Worm (Caenorhabditis elegans) whole organism, young adult: ENCODE measurements around the gene ppt-1.

Experiments used
- F55B11.4 ChIP-seq: sonication (generic microtip); optimal IDR thresholded peaks from 2 replicates; lab custom pipeline; 2016; ENCODE audit warnings: missing compliant biosample characterization, missing genetic modification characterization, borderline replicate concordance; ENCODE audit not compliant: insufficient read depth
- F57A8.1 ChIP-seq: fragments of 200-800 bp; sonication (Bioruptor generic); optimal IDR thresholded peaks from 2 replicates; lab custom pipeline; 2018; ENCODE audit warnings: mild to moderate bottlenecking, missing genetic modification characterization, moderate library complexity, missing compliant biosample characterization
- Y53F4B.3 ChIP-seq: fragments of 200-800 bp; sonication (Bioruptor generic); IDR thresholded peaks from 2 replicates; pipeline ENCODE4 v1.3.6; 2022; ENCODE audit warnings: missing genetic modification reagents, missing genetic modification characterization, missing compliant biosample characterization
- him-1 ChIP-seq: sonication (generic microtip); optimal IDR thresholded peaks from 2 replicates; lab custom pipeline; 2016; ENCODE audit warnings: missing genotype, missing genetic modification reagents, missing genetic modification characterization, missing compliant biosample characterization
- lir-1 ChIP-seq: fragments of 200-800 bp; sonication (Bioruptor generic); conservative IDR thresholded peaks from 2 replicates; pipeline ENCODE4 v1.3.6; 2022; ENCODE audit warnings: missing genetic modification reagents, missing genetic modification characterization, missing compliant biosample characterization
- pha-4 ChIP-seq: fragments of 150-350 bp; sonication (generic microtip); optimal IDR thresholded peaks from 2 replicates; lab custom pipeline; 2014; ENCODE audit warnings: missing biosample characterization, missing genetic modification reagents, missing genetic modification characterization
- sdz-38 ChIP-seq: sonication (generic microtip); optimal IDR thresholded peaks from 2 replicates; lab custom pipeline; 2016; ENCODE audit warnings: missing genotype, missing genetic modification characterization, missing compliant biosample characterization
- unc-130 ChIP-seq: sonication (generic microtip); optimal IDR thresholded peaks from 2 replicates; lab custom pipeline; 2016; ENCODE audit warnings: missing genetic modification reagents, missing genetic modification characterization, missing compliant biosample characterization

DNA sequence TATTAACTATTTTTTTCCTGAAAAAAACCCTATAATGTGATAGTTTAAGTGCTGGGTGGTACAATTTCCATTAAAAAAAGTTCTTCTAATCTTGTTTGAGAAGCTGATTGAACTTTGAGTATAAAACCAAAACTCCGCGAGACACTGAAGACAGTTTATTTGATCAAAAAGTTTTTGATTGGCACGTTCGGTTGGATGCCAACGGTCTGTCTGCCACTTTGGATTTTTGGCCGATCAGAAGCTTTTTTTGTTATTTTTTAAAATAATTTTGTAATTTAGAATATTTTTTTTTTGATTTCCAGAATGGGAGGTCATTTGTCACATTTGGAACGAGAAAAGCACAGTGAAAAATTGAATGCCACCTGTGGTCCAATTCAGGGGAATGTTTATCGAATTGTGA lies 43.4 kb upstream of the ppt-1 start, which contains the start of gene cest-28:
- TF ChIP-seq Y53F4B.3 (GFP tag; lab: Robert Waterston, UW), result no peak
- TF ChIP-seq F57A8.1, result no peak
- TF ChIP-seq unc-130 (GFP tag; lab: Kevin White, UChicago), result no peak
- TF ChIP-seq sdz-38 (tag; lab: Kevin White, UChicago), result no peak
- TF ChIP-seq him-1, result no peak
- no peak for TF ChIP-seq pha-4 (tag; lab: Kevin White, UChicago)
- no peak for TF ChIP-seq F55B11.4 (tag; lab: Kevin White, UChicago)
- no peak for TF ChIP-seq lir-1 (GFP tag; lab: Robert Waterston, UW)
